Fruit fly (Drosophila melanogaster): ENCODE measurements around the gene Tsp.

Gene Tsp

DNA sequence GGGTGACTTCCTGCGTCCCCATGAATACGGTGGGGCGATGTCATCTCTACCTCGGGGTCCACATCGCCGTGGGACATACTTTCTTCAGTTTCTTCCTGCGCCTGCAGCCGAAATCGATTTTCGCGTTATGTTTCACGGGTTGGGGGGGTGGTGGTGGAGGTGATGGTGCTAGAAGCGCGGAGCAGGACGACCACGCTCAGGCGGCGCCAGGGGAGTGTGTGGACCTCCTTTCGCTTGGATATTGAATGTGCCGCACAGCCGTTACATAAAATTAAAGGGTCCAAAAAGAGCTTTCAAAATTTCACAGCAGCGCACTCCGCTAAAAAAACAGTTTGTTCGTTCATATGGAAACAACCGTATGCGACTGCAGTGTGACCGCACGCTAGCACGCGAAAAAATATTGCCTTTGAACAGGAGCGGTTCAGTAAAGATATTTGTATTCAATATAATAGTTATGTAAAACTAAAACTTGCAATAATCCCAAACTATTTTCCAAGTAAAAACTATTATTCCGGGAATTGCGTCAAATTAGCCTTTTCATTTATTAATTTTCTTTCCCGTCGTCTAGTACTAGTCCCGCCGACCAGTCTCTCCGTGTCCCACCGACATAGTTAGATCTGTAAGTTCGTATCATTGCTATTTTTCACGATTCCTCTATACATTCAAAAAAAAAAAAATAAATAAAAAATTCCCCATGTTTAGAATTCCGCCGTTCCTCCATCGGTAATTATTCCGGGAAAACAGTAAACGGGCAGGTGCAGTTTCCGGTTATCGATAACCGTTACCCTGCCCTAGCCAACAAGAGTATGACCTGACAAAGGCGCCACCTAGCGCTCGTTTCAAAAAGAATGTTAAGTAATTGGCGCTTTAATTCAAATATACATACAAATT lies 24.6 kb downstream of the Tsp start, which contains the start of gene Nhe3 (continued):
- TF ChIP-seq ase (GFP tag; IDR thresholded peaks at IDR 0.05) (peak; percentile 69; the same call in 1 of the 3 replicates), D (optimal IDR thresholded peaks at IDR 0.05) (no peak), D (GFP tag; optimal IDR thresholded peaks at IDR 0.05) (peak; percentile 66), CG14014 (GFP tag; IDR thresholded peaks at IDR 0.05) (peak; percentile 84), kah (GFP tag; optimal IDR thresholded peaks at IDR 0.05) (no peak), CG3281 (GFP tag; optimal IDR thresholded peaks at IDR 0.05) (peak; percentile 74), CG14667 (GFP tag; IDR thresholded peaks at IDR 0.05) (peak; percentile 73), CG33557 (GFP tag; optimal IDR thresholded peaks at IDR 0.05) (peak; percentile 30), Lpt (GFP tag; optimal IDR thresholded peaks at IDR 0.05) (no peak), CG4328 (GFP tag; optimal IDR thresholded peaks at IDR 0.05) (peak; percentile 69), CG13287 (GFP tag; IDR thresholded peaks at IDR 0.05; ENCODE audit: partially characterized antibody) (peak; percentile 47; the same call in 1 of the 2 replicates), CG7271 (tag; optimal IDR thresholded peaks at IDR 0.05) (peak; percentile 28), CG18764 (GFP tag; optimal IDR thresholded peaks at IDR 0.05) (peak; percentile 61), sim (GFP tag; IDR thresholded peaks at IDR 0.05) (0 out of 2 replicates have a peak, but pooled peaks have one; percentile 32), CG32532 (GFP tag; IDR thresholded peaks at IDR 0.05) (peak; percentile 83), inv (GFP tag; IDR thresholded peaks at IDR 0.05; ENCODE audit: partially characterized antibody) (peak; percentile 51; the same call in 1 of the 2 replicates), CG11696 (GFP tag; IDR thresholded peaks at IDR 0.05) (0 out of 2 replicates have a peak, but pooled peaks have one; percentile 30), ash1 (GFP tag; optimal IDR thresholded peaks at IDR 0.05) (no peak), CG12659 (GFP tag; optimal IDR thresholded peaks at IDR 0.05) (peak; percentile 89), CG18262 (tag; optimal IDR thresholded peaks at IDR 0.05) (peak; percentile 78), Ets65A (GFP tag) (peak; percentile 96), Nf-YB (GFP tag; optimal IDR thresholded peaks at IDR 0.05) (peak; percentile 34), ems (GFP tag; optimal IDR thresholded peaks at IDR 0.05) (peak; percentile 87), Eip74EF (GFP tag; optimal IDR thresholded peaks at IDR 0.05) (peak in 1 of 2 experiments; percentile 49), CG9797 (GFP tag; optimal IDR thresholded peaks at IDR 0.05) (peak; percentile 74), Stat92E (GFP tag; optimal IDR thresholded peaks at IDR 0.05) (peak in 1 of 3 experiments; percentile 84), Sry-β (GFP tag; optimal IDR thresholded peaks at IDR 0.05) (no peak), CG10543 (GFP tag; optimal IDR thresholded peaks at IDR 0.05) (peak; percentile 75), CG34376 (GFP tag; optimal IDR thresholded peaks at IDR 0.05) (peak; percentile 62), cwo (GFP tag; optimal IDR thresholded peaks at IDR 0.05) (peak; percentile 55), Pdp1 (GFP tag; optimal IDR thresholded peaks at IDR 0.05) (peak; percentile 85 to 96), Bteb2 (GFP tag; optimal IDR thresholded peaks at IDR 0.05) (peak; percentile 81), Max (GFP tag; optimal IDR thresholded peaks at IDR 0.05) (peak; percentile 86), so (GFP tag; IDR thresholded peaks at IDR 0.05) (peak; percentile 86), CHES-1-like (GFP tag; optimal IDR thresholded peaks at IDR 0.05) (peak; percentile 86), dmrt11E (tag; optimal IDR thresholded peaks at IDR 0.05) (peak; percentile 77), exex (tag; optimal IDR thresholded peaks at IDR 0.05) (peak; percentile 45), D19B (GFP tag; optimal IDR thresholded peaks at IDR 0.05) (peak; percentile 65), CG9932 (GFP tag; IDR thresholded peaks at IDR 0.05) (peak; percentile 93), h (optimal IDR thresholded peaks at IDR 0.05) (no peak), Jarid2 (GFP tag; optimal IDR thresholded peaks at IDR 0.05) (peak; percentile 84), Oaz (GFP tag; IDR thresholded peaks at IDR 0.05) (peak; percentile 54; the same call in 1 of the 2 replicates), CG33213 (GFP tag; optimal IDR thresholded peaks at IDR 0.05) (peak; percentile 42), CG14710 (tag; optimal IDR thresholded peaks at IDR 0.05) (peak; percentile 81), CG1792 (GFP tag; optimal IDR thresholded peaks at IDR 0.05) (peak; percentile 59), CG16863 (GFP tag; optimal IDR thresholded peaks at IDR 0.05) (peak; percentile 77), CG8478 (optimal IDR thresholded peaks at IDR 0.05) (no peak), scrt (GFP tag; optimal IDR thresholded peaks at IDR 0.05) (peak; percentile 57)
